Worm (Caenorhabditis elegans) whole organism, L2 larva: Measurements from ENCODE around the gene fbxa-138.

Experiments
- C34F6.9 ChIP-seq: fragments of 150-350 bp; optimal IDR thresholded peaks from 2 replicates; lab custom pipeline; 2014; ENCODE audit warnings: missing biosample characterization, missing genetic modification characterization
- F13H6.1 ChIP-seq: sonication (generic microtip); optimal IDR thresholded peaks from 2 replicates; lab custom pipeline; 2016; ENCODE audit warnings: missing genetic modification characterization, missing compliant biosample characterization
- R02D3.7 ChIP-seq: fragments of 150-350 bp; optimal IDR thresholded peaks from 2 replicates; lab custom pipeline; 2014; ENCODE audit warnings: missing biosample characterization, missing genetic modification characterization
- alr-1 ChIP-seq: fragments of 150-350 bp; optimal IDR thresholded peaks from 2 replicates; lab custom pipeline; 2014; ENCODE audit warnings: missing biosample characterization, missing genetic modification characterization
- blmp-1 ChIP-seq: sonication (generic microtip); optimal IDR thresholded peaks from 2 replicates; lab custom pipeline; 2017; ENCODE audit warnings: missing genetic modification characterization, mild to moderate bottlenecking, missing compliant biosample characterization, antibody characterized with exemption, moderate library complexity; ENCODE audit not compliant: insufficient read depth
- ceh-16 ChIP-seq: fragments of 150-350 bp; optimal IDR thresholded peaks from 2 replicates; lab custom pipeline; 2014; ENCODE audit warnings: missing biosample characterization, missing genetic modification characterization
- ceh-82 ChIP-seq: fragments of 150-350 bp; optimal IDR thresholded peaks from 2 replicates; lab custom pipeline; 2014; ENCODE audit warnings: missing biosample characterization, missing genetic modification characterization
- crh-2 ChIP-seq: sonication (generic microtip); optimal IDR thresholded peaks from 2 replicates; lab custom pipeline; 2017; ENCODE audit warnings: missing biosample characterization, missing genetic modification characterization
- dmd-4 ChIP-seq: sonication (generic microtip); optimal IDR thresholded peaks from 2 replicates; lab custom pipeline; 2017; ENCODE audit warnings: missing biosample characterization, missing genetic modification characterization
- elt-1 ChIP-seq: fragments of 150-350 bp; optimal IDR thresholded peaks from 2 replicates; lab custom pipeline; 2014; ENCODE audit warnings: missing biosample characterization, missing genetic modification characterization
- fos-1 ChIP-seq: fragments of 150-350 bp; optimal IDR thresholded peaks from 2 replicates; lab custom pipeline; 2014; ENCODE audit warnings: missing biosample characterization, missing genetic modification characterization
- gmeb-1 ChIP-seq: fragments of 150-350 bp; optimal IDR thresholded peaks from 2 replicates; lab custom pipeline; 2014; ENCODE audit warnings: missing biosample characterization, missing genetic modification characterization
- lin-39 ChIP-seq: fragments of 150-350 bp; optimal IDR thresholded peaks from 2 replicates; lab custom pipeline; 2014; ENCODE audit warnings: missing biosample characterization, missing genetic modification reagents, missing genetic modification characterization
- lsy-2 ChIP-seq, 2 experiments: fragments of 150-350 bp in 1 of 2; sonication (generic microtip) in 1 of 2; optimal IDR thresholded peaks; 2 replicates each; lab custom pipeline; 2014 to 2017; ENCODE audit warnings: missing biosample characterization in 2 of 2, missing genetic modification characterization in 2 of 2
- mdl-1 ChIP-seq, 2 experiments: fragments of 150-350 bp in 1 of 2; sonication (generic microtip) in 1 of 2; optimal IDR thresholded peaks; 2 replicates each; lab custom pipeline; 2017; ENCODE audit warnings: missing biosample characterization in 2 of 2, missing genetic modification characterization in 2 of 2
- nhr-23 ChIP-seq: fragments of 150-350 bp; optimal IDR thresholded peaks from 2 replicates; lab custom pipeline; 2014; ENCODE audit warnings: missing biosample characterization, missing genetic modification reagents, missing genetic modification characterization
- nhr-237 ChIP-seq: fragments of 150-350 bp; optimal IDR thresholded peaks from 2 replicates; lab custom pipeline; 2014; ENCODE audit warnings: missing biosample characterization, missing genetic modification characterization
- nhr-6 ChIP-seq: fragments of 150-350 bp; optimal IDR thresholded peaks from 2 replicates; lab custom pipeline; 2014; ENCODE audit warnings: missing biosample characterization, missing genetic modification characterization
- nhr-77 ChIP-seq: fragments of 150-350 bp; optimal IDR thresholded peaks from 2 replicates; lab custom pipeline; 2014; ENCODE audit warnings: missing biosample characterization, missing genetic modification characterization
- skn-1 ChIP-seq: sonication (generic microtip); optimal IDR thresholded peaks from 2 replicates; lab custom pipeline; 2017; ENCODE audit warnings: missing biosample characterization, missing genetic modification characterization
- sma-3 ChIP-seq: sonication (generic microtip); optimal IDR thresholded peaks from 2 replicates; lab custom pipeline; 2016; ENCODE audit warnings: missing genetic modification reagents, missing genetic modification characterization, missing compliant biosample characterization
- sma-9 ChIP-seq, 2 experiments: fragments of 150-350 bp in 1 of 2; sonication (generic microtip) in 1 of 2; optimal IDR thresholded peaks; 2 replicates each; lab custom pipeline; 2014 to 2016; ENCODE audit warnings: missing genetic modification characterization in 2 of 2, mild to moderate bottlenecking in 1 of 2, missing biosample characterization in 1 of 2, missing compliant biosample characterization in 1 of 2, missing genetic modification reagents in 1 of 2, moderate library complexity in 1 of 2
- snpc-4 ChIP-seq: fragments of 150-350 bp; optimal IDR thresholded peaks from 2 replicates; lab custom pipeline; 2014; ENCODE audit warnings: missing biosample characterization, missing genetic modification characterization
- unc-39 ChIP-seq: fragments of 150-350 bp; optimal IDR thresholded peaks from 2 replicates; lab custom pipeline; 2014; ENCODE audit warnings: missing biosample characterization, missing genetic modification characterization
- unc-55 ChIP-seq: fragments of 150-350 bp; sonication (generic microtip); optimal IDR thresholded peaks from 3 replicates; lab custom pipeline; 2014; ENCODE audit warnings: missing biosample characterization, missing genetic modification reagents, missing genetic modification characterization
- unc-62 ChIP-seq: fragments of 150-350 bp; optimal IDR thresholded peaks from 2 replicates; lab custom pipeline; 2014; ENCODE audit warnings: missing biosample characterization, missing genetic modification reagents, missing genetic modification characterization
- ztf-1 ChIP-seq: fragments of 200-800 bp; sonication (Bioruptor generic); conservative IDR thresholded peaks from 2 replicates; pipeline ENCODE4 v1.3.6; 2022; ENCODE audit warnings: missing genetic modification characterization, missing compliant biosample characterization
- ztf-11 ChIP-seq: sonication (generic microtip); optimal IDR thresholded peaks from 2 replicates; lab custom pipeline; 2017; ENCODE audit warnings: missing biosample characterization, missing genetic modification characterization
- ztf-4 ChIP-seq: fragments of 150-350 bp; optimal IDR thresholded peaks from 2 replicates; lab custom pipeline; 2014; ENCODE audit warnings: missing biosample characterization, missing genetic modification characterization

The fbxa-138 gene

ce11 chrIII:1409139-1409538 lies 25.1 kb upstream of the fbxa-138 start, which contains the start of gene Y82E9BR.22:
Gene Y82E9BR.22, minus strand, starts transcription at chrIII:1409239.
- no peak for TF ChIP-seq skn-1 (tag; lab: Kevin White, UChicago)
- TF ChIP-seq lin-39 (tag; lab: Kevin White, UChicago) = no peak
- no peak for TF ChIP-seq blmp-1 (tag; lab: Kevin White, UChicago)
- TF ChIP-seq sma-9 (GFP tag; optimal IDR thresholded peaks at IDR 0.05; lab: Kevin White, UChicago) = no peak
- TF ChIP-seq sma-9 (tag; optimal IDR thresholded peaks at IDR 0.05; lab: Kevin White, UChicago) = no peak
- no peak for TF ChIP-seq snpc-4
- no peak for TF ChIP-seq nhr-237

- TF ChIP-seq elt-1 (no peak), unc-62 (GFP tag; lab: Kevin White, UChicago) (no peak), dmd-4 (tag; lab: Kevin White, UChicago) (no peak), ztf-1 (no peak), ceh-16 (no peak), blmp-1 (tag; lab: Kevin White, UChicago) (no peak), gmeb-1 (tag; lab: Kevin White, UChicago) (no peak), ceh-82 (tag; lab: Kevin White, UChicago) (no peak)
Measured at ce11 chrIII:1403108-1403507, 19.1 kb upstream of the fbxa-138 start, which contains the start of gene pals-18. Gene pals-18, plus strand, starts transcription at chrIII:1403408.

ce11 chrIII:1401497-1401990 lies 17.5 kb upstream of the fbxa-138 start, which contains the start of gene pals-19:
Gene pals-19, plus strand, starts transcription at chrIII:1401940.
- TF ChIP-seq blmp-1 (tag; lab: Kevin White, UChicago) = no peak
- TF ChIP-seq nhr-237 = no peak
- no peak for TF ChIP-seq elt-1
- no peak for TF ChIP-seq ztf-4
- TF ChIP-seq unc-39 = no peak
- TF ChIP-seq R02D3.7 (tag; lab: Kevin White, UChicago) = no peak
- peak; percentile 82 for TF ChIP-seq fos-1 (tag; lab: Kevin White, UChicago)
- TF ChIP-seq, all 48 proteins: peak for 1

ce11 chrIII:1399670-1400069 lies 15.6 kb upstream of the fbxa-138 start, which contains the start of gene pals-16:
Gene pals-16, plus strand, starts transcription at chrIII:1399970.
- TF ChIP-seq fos-1 (tag; lab: Kevin White, UChicago) = no peak
- no peak for TF ChIP-seq unc-55 (GFP tag; lab: Kevin White, UChicago)
- TF ChIP-seq mdl-1 (tag; optimal IDR thresholded peaks at IDR 0.05; lab: Kevin White, UChicago) = no peak
- TF ChIP-seq ceh-16 = no peak
- no peak for TF ChIP-seq crh-2 (tag; lab: Kevin White, UChicago)
- TF ChIP-seq nhr-6 = no peak
- TF ChIP-seq, all 48 proteins: peak for 0

ce11 chrIII:1398183-1398582 lies 14.1 kb upstream of the fbxa-138 start:
- TF ChIP-seq sma-9 (GFP tag; optimal IDR thresholded peaks at IDR 0.05; lab: Kevin White, UChicago) (peak; percentile 45), sma-9 (tag; optimal IDR thresholded peaks at IDR 0.05; lab: Kevin White, UChicago) (no peak), nhr-77 (tag; lab: Kevin White, UChicago) (no peak), lsy-2 (tag; optimal IDR thresholded peaks at IDR 0.05; lab: Kevin White, UChicago) (no peak), fos-1 (tag; lab: Kevin White, UChicago) (peak; percentile 91), nhr-6 (no peak), C34F6.9 (tag; lab: Kevin White, UChicago) (no peak)

- no peak for TF ChIP-seq ztf-11 (tag; lab: Kevin White, UChicago)
- TF ChIP-seq fos-1 (tag; lab: Kevin White, UChicago) = peak; percentile 49
- TF ChIP-seq, all 48 proteins: peak for 1
Measured at ce11 chrIII:1395355-1395754, 11.3 kb upstream of the fbxa-138 start.

ce11 chrIII:1392763-1393162 lies 8.7 kb upstream of the fbxa-138 start:
- peak; percentile 2 for TF ChIP-seq sma-9 (GFP tag; optimal IDR thresholded peaks at IDR 0.05; lab: Kevin White, UChicago)
- TF ChIP-seq sma-9 (tag; optimal IDR thresholded peaks at IDR 0.05; lab: Kevin White, UChicago) = no peak
- no peak for TF ChIP-seq nhr-23
- peak; percentile 44 for TF ChIP-seq crh-2 (tag; lab: Kevin White, UChicago)
- TF ChIP-seq F13H6.1 (tag; lab: Kevin White, UChicago) = peak; percentile 6
- TF ChIP-seq sma-3 (GFP tag; lab: Kevin White, UChicago) = peak; percentile 26
- peak; percentile 21 for TF ChIP-seq gmeb-1 (tag; lab: Kevin White, UChicago)
- TF ChIP-seq alr-1 (tag; lab: Kevin White, UChicago) = no peak
- no peak for TF ChIP-seq dmd-4 (tag; lab: Kevin White, UChicago)
- peak; percentile 84 for TF ChIP-seq fos-1 (tag; lab: Kevin White, UChicago)
